Fruit fly (Drosophila melanogaster) whole organism, embryonic: Measurements from ENCODE around the gene slmo.

Source experiments
- Aef1 ChIP-seq: fragments of 200-800 bp; sonication (Bioruptor generic); IDR thresholded peaks from 3 replicates; pipeline ENCODE4 v1.3.6; 2022; ENCODE audit warnings: missing biosample characterization, missing genetic modification characterization
- Blimp-1 ChIP-seq: fragments of 200-800 bp; sonication (Bioruptor generic); optimal IDR thresholded peaks from 3 replicates; lab custom pipeline; 2018; ENCODE audit warnings: missing biosample characterization, missing genetic modification characterization, mild to moderate bottlenecking, moderate library complexity, missing genetic modification reagents
- CG10959 ChIP-seq: fragments of 200-800 bp; sonication (Bioruptor generic); IDR thresholded peaks from 2 replicates; pipeline ENCODE4 v1.3.6; 2022; ENCODE audit warnings: missing biosample characterization, missing genetic modification characterization
- CG12659 ChIP-seq: fragments of 200-800 bp; sonication (Bioruptor generic); optimal IDR thresholded peaks from 3 replicates; lab custom pipeline; 2017; ENCODE audit warnings: mild to moderate bottlenecking, missing biosample characterization, missing genetic modification reagents, missing genetic modification characterization
- CG13296 ChIP-seq: fragments of 200-800 bp; sonication (Bioruptor generic); optimal IDR thresholded peaks from 3 replicates; lab custom pipeline; 2018; ENCODE audit warnings: missing biosample characterization, mild to moderate bottlenecking, missing genetic modification characterization
- CG14441 ChIP-seq: fragments of 200-800 bp; sonication (Bioruptor generic); IDR thresholded peaks from 2 replicates; pipeline ENCODE4 v1.3.6; 2022; ENCODE audit warnings: missing biosample characterization, missing genetic modification characterization
- CG14710 ChIP-seq: fragments of 200-800 bp; sonication (Bioruptor generic); optimal IDR thresholded peaks from 3 replicates; lab custom pipeline; 2019; ENCODE audit warnings: missing biosample characterization, mild to moderate bottlenecking, missing genetic modification characterization, moderate library complexity
- CG1647 ChIP-seq: fragments of 200-800 bp; sonication (Bioruptor generic); optimal IDR thresholded peaks from 3 replicates; lab custom pipeline; 2016; ENCODE audit warnings: missing biosample characterization, missing genetic modification characterization
- CG16779 ChIP-seq: fragments of 200-800 bp; sonication (Bioruptor generic); IDR thresholded peaks from 2 replicates; pipeline ENCODE4 v1.3.6; 2022; ENCODE audit warnings: missing biosample characterization, missing genetic modification characterization
- CG17568 ChIP-seq: fragments of 200-800 bp; sonication (Bioruptor generic); optimal IDR thresholded peaks from 2 replicates; lab custom pipeline; 2018; ENCODE audit warnings: missing biosample characterization, mild to moderate bottlenecking, missing genetic modification characterization, moderate library complexity
- CG2129 ChIP-seq: fragments of 200-800 bp; sonication (Bioruptor generic); IDR thresholded peaks from 2 replicates; pipeline ENCODE4 v1.3.6; 2022; ENCODE audit warnings: missing biosample characterization, missing genetic modification characterization; ENCODE audit not compliant: partially characterized antibody
- CG2889 ChIP-seq: fragments of 200-800 bp; sonication (Bioruptor generic); IDR thresholded peaks from 3 replicates; pipeline ENCODE4 v1.3.6; 2022; ENCODE audit warnings: missing biosample characterization, missing genetic modification characterization
- CG3281 ChIP-seq: fragments of 200-800 bp; sonication (Bioruptor generic); optimal IDR thresholded peaks from 3 replicates; lab custom pipeline; 2017; ENCODE audit warnings: missing biosample characterization, mild to moderate bottlenecking, missing genetic modification characterization
- CG3847 ChIP-seq: fragments of 200-800 bp; sonication (Bioruptor generic); IDR thresholded peaks from 2 replicates; pipeline ENCODE4 v1.3.6; 2022; ENCODE audit warnings: missing biosample characterization, missing genetic modification characterization
- CG4282 ChIP-seq: fragments of 200-800 bp; sonication (Bioruptor generic); optimal IDR thresholded peaks from 2 replicates; lab custom pipeline; 2016; ENCODE audit warnings: missing biosample characterization, missing genetic modification characterization
- CG4328 ChIP-seq: fragments of 200-800 bp; sonication (Bioruptor generic); optimal IDR thresholded peaks from 3 replicates; lab custom pipeline; 2017; ENCODE audit warnings: missing biosample characterization, missing genetic modification reagents, missing genetic modification characterization
- CG5953 ChIP-seq: fragments of 200-800 bp; sonication (Bioruptor generic); IDR thresholded peaks from 2 replicates; pipeline ENCODE4 v1.3.6; 2022; ENCODE audit warnings: missing biosample characterization, missing genetic modification characterization
- CG7745 ChIP-seq: fragments of 200-800 bp; sonication (Bioruptor generic); optimal IDR thresholded peaks from 2 replicates; lab custom pipeline; 2018; ENCODE audit warnings: missing biosample characterization, mild to moderate bottlenecking, missing genetic modification characterization, moderate library complexity
- CG9876 ChIP-seq: fragments of 200-800 bp; sonication (Bioruptor generic); optimal IDR thresholded peaks from 2 replicates; lab custom pipeline; 2016; ENCODE audit warnings: missing biosample characterization, missing genetic modification characterization
- CTCF ChIP-seq: fragments of 200-800 bp; sonication (Bioruptor generic); optimal IDR thresholded peaks from 2 replicates; lab custom pipeline; 2017; ENCODE audit warnings: missing biosample characterization, mild to moderate bottlenecking, missing genetic modification characterization, moderate library complexity
- Ets97D ChIP-seq: fragments of 200-800 bp; sonication (Bioruptor generic); optimal IDR thresholded peaks from 3 replicates; lab custom pipeline; 2016; ENCODE audit warnings: missing biosample characterization, missing genetic modification characterization
- Fer2 ChIP-seq: fragments of 200-800 bp; sonication (Bioruptor generic); optimal IDR thresholded peaks from 2 replicates; lab custom pipeline; 2018; ENCODE audit warnings: missing biosample characterization, mild to moderate bottlenecking, missing genetic modification characterization, moderate library complexity
- Gug ChIP-seq: fragments of 200-800 bp; sonication (Bioruptor generic); IDR thresholded peaks from 4 replicates; pipeline ENCODE4 v1.3.6; 2022; ENCODE audit warnings: missing biosample characterization, missing genetic modification characterization
- HmgZ ChIP-seq: fragments of 200-800 bp; sonication (Bioruptor generic); optimal IDR thresholded peaks from 2 replicates; lab custom pipeline; 2018; ENCODE audit warnings: missing biosample characterization, mild to moderate bottlenecking, missing genetic modification characterization
- Mad ChIP-seq: fragments of 200-800 bp; sonication (Bioruptor generic); optimal IDR thresholded peaks from 2 replicates; lab custom pipeline; 2016; ENCODE audit warnings: missing biosample characterization, missing genetic modification characterization
- PHDP ChIP-seq: fragments of 200-800 bp; sonication (Bioruptor generic); optimal IDR thresholded peaks from 3 replicates; lab custom pipeline; 2018; ENCODE audit warnings: missing biosample characterization, mild to moderate bottlenecking, missing genetic modification characterization, moderate library complexity
- Tbp ChIP-seq: fragments of >200 bp; optimal IDR thresholded peaks from 2 replicates; lab custom pipeline; 2018; ENCODE audit warnings: missing biosample characterization, missing genetic modification characterization
- Trl ChIP-seq, 3 experiments: fragments of >200 bp in 2 of 3; fragments of 200-800 bp in 1 of 3; sonication (Bioruptor generic) in 1 of 3; optimal IDR thresholded peaks; 2 replicates in 1 of 3; 3 replicates in 2 of 3; lab custom pipeline; 2016 to 2017; ENCODE audit warnings: missing biosample characterization in 1 of 3, missing genetic modification characterization in 1 of 3
- ap ChIP-seq: fragments of 200-800 bp; sonication (Bioruptor generic); IDR thresholded peaks from 2 replicates; pipeline ENCODE4 v1.3.6; 2022; ENCODE audit warnings: missing biosample characterization, missing genetic modification characterization
- ash1 ChIP-seq: fragments of 200-800 bp; sonication (Bioruptor generic); optimal IDR thresholded peaks from 2 replicates; lab custom pipeline; 2018; ENCODE audit warnings: missing biosample characterization, mild to moderate bottlenecking, missing genetic modification characterization
- bcd ChIP-seq: fragments of 200-800 bp; sonication (Bioruptor generic); optimal IDR thresholded peaks from 2 replicates; lab custom pipeline; 2017; ENCODE audit warnings: missing biosample characterization, mild to moderate bottlenecking, missing genetic modification characterization
- btn ChIP-seq: fragments of 200-800 bp; sonication (Bioruptor generic); optimal IDR thresholded peaks from 2 replicates; lab custom pipeline; 2016; ENCODE audit warnings: missing biosample characterization, missing genetic modification characterization
- chif ChIP-seq, 2 experiments: fragments of 200-800 bp; sonication (Bioruptor generic); optimal IDR thresholded peaks; 3 replicates each; lab custom pipeline; 2016; ENCODE audit warnings: missing biosample characterization in 2 of 2, missing genetic modification characterization in 2 of 2
- ci ChIP-seq: fragments of 200-800 bp; sonication (Bioruptor generic); IDR thresholded peaks from 3 replicates; pipeline ENCODE4 v1.3.6; 2022; ENCODE audit warnings: missing biosample characterization, missing genetic modification characterization
- crc ChIP-seq: fragments of 200-800 bp; sonication (Bioruptor generic); optimal IDR thresholded peaks from 2 replicates; lab custom pipeline; 2016; ENCODE audit warnings: missing biosample characterization, missing genetic modification characterization
- dati ChIP-seq: fragments of 200-800 bp; sonication (Bioruptor generic); IDR thresholded peaks from 2 replicates; pipeline ENCODE4 v1.3.6; 2022; ENCODE audit warnings: missing biosample characterization, missing genetic modification characterization
- dimm ChIP-seq: fragments of 200-800 bp; sonication (Bioruptor generic); IDR thresholded peaks from 2 replicates; pipeline ENCODE4 v1.3.6; 2022; ENCODE audit warnings: missing biosample characterization, missing genetic modification characterization
- disco-r ChIP-seq: fragments of 200-800 bp; sonication (Bioruptor generic); optimal IDR thresholded peaks from 2 replicates; lab custom pipeline; 2016; ENCODE audit warnings: missing biosample characterization, missing genetic modification characterization
- ems ChIP-seq: fragments of 200-800 bp; sonication (Bioruptor generic); optimal IDR thresholded peaks from 3 replicates; lab custom pipeline; 2016; ENCODE audit warnings: missing biosample characterization, missing genetic modification characterization
- ftz-f1 ChIP-seq: fragments of 200-800 bp; sonication (Bioruptor generic); optimal IDR thresholded peaks from 2 replicates; lab custom pipeline; 2016; ENCODE audit warnings: missing biosample characterization, missing genetic modification characterization
- grau ChIP-seq: fragments of 200-800 bp; optimal IDR thresholded peaks from 3 replicates; lab custom pipeline; 2019; ENCODE audit warnings: missing biosample characterization, mild to moderate bottlenecking, missing genetic modification characterization, moderate library complexity
- her ChIP-seq: fragments of 200-800 bp; sonication (Bioruptor generic); optimal IDR thresholded peaks from 2 replicates; lab custom pipeline; 2016; ENCODE audit warnings: missing biosample characterization, missing genetic modification characterization
- mirr ChIP-seq: fragments of 200-800 bp; sonication (Bioruptor generic); optimal IDR thresholded peaks from 3 replicates; lab custom pipeline; 2018; ENCODE audit warnings: missing biosample characterization, mild to moderate bottlenecking, missing genetic modification characterization
- repo ChIP-seq: fragments of 200-800 bp; sonication (Bioruptor generic); optimal IDR thresholded peaks from 2 replicates; lab custom pipeline; 2016; ENCODE audit warnings: missing biosample characterization, missing genetic modification characterization
- ro ChIP-seq: fragments of 200-800 bp; sonication (Bioruptor generic); IDR thresholded peaks from 2 replicates; pipeline ENCODE4 v1.3.6; 2022; ENCODE audit warnings: missing biosample characterization, missing genetic modification characterization
- sc ChIP-seq, 3 experiments: fragments of >200 bp in 2 of 3; fragments of 200-800 bp in 1 of 3; sonication (Bioruptor generic) in 1 of 3; optimal IDR thresholded peaks; 2 replicates in 2 of 3; 3 replicates in 1 of 3; lab custom pipeline; 2017; ENCODE audit warnings: mild to moderate bottlenecking in 1 of 3, missing biosample characterization in 1 of 3, missing genetic modification characterization in 1 of 3, missing genetic modification reagents in 1 of 3
- sisA ChIP-seq: fragments of 200-800 bp; sonication (Bioruptor generic); IDR thresholded peaks from 2 replicates; pipeline ENCODE4 v1.3.6; 2022; ENCODE audit warnings: missing biosample characterization, missing genetic modification characterization
- trh ChIP-seq: fragments of 200-800 bp; sonication (Bioruptor generic); optimal IDR thresholded peaks from 2 replicates; lab custom pipeline; 2016; ENCODE audit warnings: missing biosample characterization, missing genetic modification characterization
- vfl ChIP-seq: fragments of 200-800 bp; sonication (Bioruptor generic); optimal IDR thresholded peaks from 2 replicates; lab custom pipeline; 2016; ENCODE audit warnings: missing biosample characterization, missing genetic modification characterization

The slmo gene

DNA sequence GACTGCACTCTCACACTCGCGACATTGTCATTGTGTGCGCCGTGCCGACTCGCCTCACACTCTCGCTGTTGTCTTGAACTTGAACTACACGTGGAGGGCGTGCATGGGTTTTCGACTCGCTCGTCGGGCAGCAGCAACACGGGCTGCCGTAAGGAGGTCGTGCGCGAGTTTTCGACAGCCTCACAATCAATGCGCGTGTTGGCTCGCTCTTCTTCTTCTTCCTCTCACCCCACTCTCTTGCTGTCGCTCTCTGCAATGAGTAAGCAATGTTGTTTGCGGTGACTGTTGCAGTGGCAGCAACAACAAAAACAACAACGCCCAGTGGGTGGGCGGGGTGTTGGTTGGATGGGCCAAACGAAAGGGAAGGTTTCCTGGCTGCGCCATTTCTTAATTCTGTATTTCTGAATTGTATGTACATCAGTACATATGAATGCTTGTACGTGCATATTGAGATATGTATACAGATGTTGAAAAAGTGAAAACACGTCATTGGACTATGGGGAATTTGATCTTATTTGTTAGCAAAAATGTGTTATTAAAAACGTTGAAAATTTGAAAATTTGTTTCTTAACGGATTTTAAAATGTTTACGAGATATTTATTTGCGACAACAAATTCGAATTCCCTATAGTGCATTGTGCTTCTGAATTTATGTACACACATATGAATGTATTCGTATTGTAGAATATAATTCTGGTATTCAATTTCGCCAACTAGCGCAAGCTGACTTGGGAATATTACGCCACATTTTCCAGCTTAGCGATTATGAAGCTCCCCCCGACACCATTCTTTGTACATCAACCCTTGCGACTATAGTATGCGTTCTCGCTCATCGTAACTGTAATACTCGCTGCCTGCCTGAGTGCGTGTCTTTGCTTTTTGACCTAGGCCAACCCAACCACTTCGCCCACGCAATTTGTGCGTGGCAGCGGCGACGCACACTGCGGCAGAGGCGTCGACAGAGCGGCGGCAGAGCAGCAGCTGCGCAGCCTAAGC, 40.2 kb upstream of the slmo start (continued):
- TF ChIP-seq disco-r (GFP tag; lab: Kevin White, UChicago) (no peak), CTCF (GFP tag; lab: Kevin White, UChicago) (no peak), CG13296 (GFP tag; lab: Kevin White, UChicago) (peak; percentile 2), ro (GFP tag; lab: Robert Waterston, UW) (no peak), CG17568 (GFP tag; lab: Kevin White, UChicago) (peak; percentile 51), repo (peak; percentile 40), dati (GFP tag; lab: Robert Waterston, UW) (no peak), CG10959 (GFP tag; lab: Robert Waterston, UW) (no peak), CG14710 (tag; lab: Kevin White, UChicago) (no peak), vfl (GFP tag; lab: Kevin White, UChicago) (no peak), Mad (no peak), CG12659 (GFP tag; lab: Kevin White, UChicago) (peak; percentile 12), ems (GFP tag; lab: Kevin White, UChicago) (no peak), grau (tag; lab: Kevin White, UChicago) (peak; percentile 54), CG3281 (GFP tag; lab: Kevin White, UChicago) (peak; percentile 53), CG14441 (GFP tag; lab: Robert Waterston, UW) (no peak), ap (GFP tag; lab: Robert Waterston, UW) (no peak), Fer2 (no peak), bcd (GFP tag; lab: Kevin White, UChicago) (peak; percentile 24), CG16779 (GFP tag; lab: Robert Waterston, UW) (no peak), CG9876 (GFP tag; lab: Kevin White, UChicago) (no peak), Gug (GFP tag; lab: Robert Waterston, UW) (no peak), Aef1 (GFP tag; lab: Robert Waterston, UW) (peak; percentile 30; the same call in 1 of the 3 replicates), Tbp (no peak), CG4282 (GFP tag; lab: Kevin White, UChicago) (peak; percentile 34), ash1 (GFP tag; lab: Kevin White, UChicago) (peak; percentile 58), mirr (peak; percentile 94), CG1647 (GFP tag; lab: Kevin White, UChicago) (no peak), PHDP (tag; lab: Kevin White, UChicago) (peak; percentile 50), HmgZ (tag; lab: Kevin White, UChicago) (peak; percentile 86), crc (no peak), CG3847 (0 out of 2 replicates have a peak, but pooled peaks have one; percentile 24), CG5953 (0 out of 2 replicates have a peak, but pooled peaks have one; percentile 20), CG4328 (GFP tag; lab: Kevin White, UChicago) (peak; percentile 53), chif (GFP tag; optimal IDR thresholded peaks at IDR 0.05; lab: Kevin White, UChicago) (peak in 1 of 2 experiments; percentile 10), btn (GFP tag; lab: Kevin White, UChicago) (no peak), CG2889 (GFP tag; lab: Robert Waterston, UW) (no peak), Blimp-1 (peak; percentile 97), sisA (GFP tag; lab: Robert Waterston, UW) (no peak), trh (GFP tag; lab: Kevin White, UChicago) (no peak), her (GFP tag; lab: Kevin White, UChicago) (peak; percentile 43), ci (peak; percentile 74), CG7745 (peak; percentile 52), sc (optimal IDR thresholded peaks at IDR 0.05; lab: Kevin White, UChicago) (no peak), sc (GFP tag; optimal IDR thresholded peaks at IDR 0.05; lab: Kevin White, UChicago) (peak; percentile 25), Ets97D (GFP tag; lab: Kevin White, UChicago) (no peak), Trl (optimal IDR thresholded peaks at IDR 0.05; lab: Kevin White, UChicago) (peak; percentile 75 to 81), Trl (GFP tag; optimal IDR thresholded peaks at IDR 0.05; lab: Kevin White, UChicago) (peak; percentile 42), CG2129 (no peak), dimm (GFP tag; lab: Robert Waterston, UW) (no peak), ftz-f1 (GFP tag; lab: Kevin White, UChicago) (peak; percentile 99)
